Worm (Caenorhabditis elegans) whole organism, L3 larva: ENCODE results near the gene T24C4.5.

Source experiments
- ama-1 ChIP-seq: fragments of 150-350 bp; optimal IDR thresholded peaks from 2 replicates; lab custom pipeline; 2018
- ceh-16 ChIP-seq: sonication (generic microtip); optimal IDR thresholded peaks from 2 replicates; lab custom pipeline; 2017; ENCODE audit warnings: missing biosample characterization, missing genetic modification characterization
- fkh-10 ChIP-seq: sonication (generic microtip); optimal IDR thresholded peaks from 2 replicates; lab custom pipeline; 2017; ENCODE audit warnings: missing biosample characterization, missing genetic modification reagents, missing genetic modification characterization
- fos-1 ChIP-seq: fragments of 150-350 bp; optimal IDR thresholded peaks from 2 replicates; lab custom pipeline; 2014; ENCODE audit warnings: missing biosample characterization, missing genetic modification characterization
- nfya-1 ChIP-seq: sonication (generic microtip); optimal IDR thresholded peaks from 2 replicates; lab custom pipeline; 2017; ENCODE audit warnings: missing genetic modification characterization, mild to moderate bottlenecking, missing compliant biosample characterization, antibody characterized with exemption, moderate library complexity; ENCODE audit not compliant: insufficient read depth
- nhr-25 ChIP-seq: sonication (generic microtip); optimal IDR thresholded peaks from 2 replicates; lab custom pipeline; 2017; ENCODE audit warnings: missing biosample characterization, missing genetic modification characterization
- pha-4 ChIP-seq: fragments of 150-350 bp; optimal IDR thresholded peaks from 2 replicates; lab custom pipeline; 2014; ENCODE audit warnings: missing biosample characterization, missing genetic modification reagents, missing genetic modification characterization
- sea-2 ChIP-seq: fragments of 150-350 bp; sonication (generic microtip); optimal IDR thresholded peaks from 4 replicates; lab custom pipeline; 2014; ENCODE audit warnings: missing biosample characterization, missing genetic modification reagents, missing genetic modification characterization
- tbx-2 ChIP-seq: sonication (generic microtip); optimal IDR thresholded peaks from 2 replicates; lab custom pipeline; 2016; ENCODE audit warnings: mild to moderate bottlenecking, missing genetic modification characterization, missing compliant biosample characterization
- unc-62 ChIP-seq: fragments of 150-350 bp; sonication (generic microtip); optimal IDR thresholded peaks from 4 replicates; lab custom pipeline; 2014; ENCODE audit warnings: missing biosample characterization, missing genetic modification reagents, missing genetic modification characterization
- zag-1 ChIP-seq: fragments of 150-350 bp; optimal IDR thresholded peaks from 2 replicates; lab custom pipeline; 2014; ENCODE audit warnings: missing biosample characterization, missing genetic modification characterization

- TF ChIP-seq nfya-1 (tag; lab: Kevin White, UChicago) (no peak), unc-62 (GFP tag; lab: Kevin White, UChicago) (no peak), fkh-10 (GFP tag; lab: Kevin White, UChicago) (no peak), ama-1 (lab: Kevin White, UChicago) (peak; percentile 21), fos-1 (tag; lab: Kevin White, UChicago) (no peak), zag-1 (no peak), ceh-16 (no peak), nhr-25 (tag; lab: Kevin White, UChicago) (peak; percentile 24), tbx-2 (tag; lab: Kevin White, UChicago) (no peak), pha-4 (tag; lab: Kevin White, UChicago) (no peak), sea-2 (GFP tag; lab: Kevin White, UChicago) (no peak)
Observed at ce11 chrIII:886726-887125, 7.2 kb upstream of the T24C4.5 start, which contains the start of gene zer-1.
